Fruit fly (Drosophila melanogaster) whole organism, embryonic: ENCODE measurements around the gene Fibp.

Experiments used
- CG10274 ChIP-seq: fragments of 200-800 bp; sonication (Bioruptor generic); optimal IDR thresholded peaks from 3 replicates; lab custom pipeline; 2017; ENCODE audit warnings: missing biosample characterization, mild to moderate bottlenecking, missing genetic modification characterization
- CG11695 ChIP-seq: fragments of 200-800 bp; sonication (Bioruptor generic); IDR thresholded peaks from 3 replicates; pipeline ENCODE4 v1.3.6; 2022; ENCODE audit warnings: missing biosample characterization, missing genetic modification characterization
- CG13287 ChIP-seq: fragments of 200-800 bp; sonication (Bioruptor generic); IDR thresholded peaks from 2 replicates; pipeline ENCODE4 v1.3.6; 2022; ENCODE audit warnings: missing biosample characterization, missing genetic modification characterization; ENCODE audit not compliant: partially characterized antibody
- CG13775 ChIP-seq: fragments of 200-800 bp; sonication (Bioruptor generic); optimal IDR thresholded peaks from 3 replicates; lab custom pipeline; 2017; ENCODE audit warnings: missing biosample characterization, mild to moderate bottlenecking, missing genetic modification characterization
- CG1602 ChIP-seq: fragments of 200-800 bp; sonication (Bioruptor generic); optimal IDR thresholded peaks from 3 replicates; lab custom pipeline; 2016; ENCODE audit warnings: missing biosample characterization, missing genetic modification characterization
- CG1647 ChIP-seq: fragments of 200-800 bp; sonication (Bioruptor generic); optimal IDR thresholded peaks from 3 replicates; lab custom pipeline; 2016; ENCODE audit warnings: missing biosample characterization, missing genetic modification characterization
- CG2116 ChIP-seq: fragments of 200-800 bp; sonication (Bioruptor generic); optimal IDR thresholded peaks from 3 replicates; lab custom pipeline; 2018; ENCODE audit warnings: missing biosample characterization, mild to moderate bottlenecking, missing genetic modification characterization
- CG2889 ChIP-seq: fragments of 200-800 bp; sonication (Bioruptor generic); IDR thresholded peaks from 3 replicates; pipeline ENCODE4 v1.3.6; 2022; ENCODE audit warnings: missing biosample characterization, missing genetic modification characterization
- CG3281 ChIP-seq: fragments of 200-800 bp; sonication (Bioruptor generic); optimal IDR thresholded peaks from 3 replicates; lab custom pipeline; 2017; ENCODE audit warnings: missing biosample characterization, mild to moderate bottlenecking, missing genetic modification characterization
- CG33213 ChIP-seq: fragments of 200-800 bp; sonication (Bioruptor generic); optimal IDR thresholded peaks from 3 replicates; lab custom pipeline; 2016; ENCODE audit warnings: missing biosample characterization, missing genetic modification characterization
- CG4404 ChIP-seq: fragments of 200-800 bp; sonication (Bioruptor generic); IDR thresholded peaks from 2 replicates; pipeline ENCODE4 v1.3.6; 2022; ENCODE audit warnings: missing biosample characterization, missing genetic modification characterization
- CG4617 ChIP-seq: fragments of 200-800 bp; sonication (Bioruptor generic); optimal IDR thresholded peaks from 3 replicates; lab custom pipeline; 2016; ENCODE audit warnings: missing biosample characterization, missing genetic modification characterization, borderline replicate concordance
- CG6254 ChIP-seq: fragments of 200-800 bp; sonication (Bioruptor generic); optimal IDR thresholded peaks from 3 replicates; lab custom pipeline; 2017; ENCODE audit warnings: mild to moderate bottlenecking, missing biosample characterization, missing genetic modification reagents, missing genetic modification characterization
- CG7987 ChIP-seq: fragments of 200-800 bp; sonication (Bioruptor generic); optimal IDR thresholded peaks from 2 replicates; lab custom pipeline; 2018; ENCODE audit warnings: missing biosample characterization, mild to moderate bottlenecking, missing genetic modification characterization, moderate library complexity
- CG8089 ChIP-seq: fragments of 200-800 bp; sonication (Bioruptor generic); optimal IDR thresholded peaks from 3 replicates; lab custom pipeline; 2016; ENCODE audit warnings: missing biosample characterization, missing genetic modification characterization
- CG9932 ChIP-seq: fragments of 200-800 bp; sonication (Bioruptor generic); IDR thresholded peaks from 2 replicates; pipeline ENCODE4 v1.3.6; 2022; ENCODE audit warnings: missing biosample characterization, missing genetic modification characterization
- Dip3 ChIP-seq: fragments of 200-800 bp; sonication (Bioruptor generic); optimal IDR thresholded peaks from 3 replicates; lab custom pipeline; 2016; ENCODE audit warnings: missing biosample characterization, missing genetic modification characterization
- HHEX ChIP-seq: fragments of 200-800 bp; sonication (Bioruptor generic); optimal IDR thresholded peaks from 3 replicates; lab custom pipeline; 2017; ENCODE audit warnings: missing biosample characterization, mild to moderate bottlenecking, missing genetic modification characterization, missing genetic modification reagents
- HLH3B ChIP-seq: fragments of 200-800 bp; sonication (Bioruptor generic); IDR thresholded peaks from 2 replicates; pipeline ENCODE4 v1.3.6; 2022; ENCODE audit warnings: missing biosample characterization, missing genetic modification characterization
- HLH54F ChIP-seq: fragments of 200-800 bp; sonication (Bioruptor generic); optimal IDR thresholded peaks from 3 replicates; lab custom pipeline; 2016; ENCODE audit warnings: missing biosample characterization, missing genetic modification characterization
- MESR4 ChIP-seq: fragments of 200-800 bp; sonication (Bioruptor generic); optimal IDR thresholded peaks from 2 replicates; lab custom pipeline; 2018; ENCODE audit warnings: missing biosample characterization, mild to moderate bottlenecking, missing genetic modification characterization, moderate library complexity
- Mad ChIP-seq: fragments of 200-800 bp; sonication (Bioruptor generic); optimal IDR thresholded peaks from 2 replicates; lab custom pipeline; 2016; ENCODE audit warnings: missing biosample characterization, missing genetic modification characterization
- NC2α ChIP-seq: fragments of 200-800 bp; sonication (Bioruptor generic); optimal IDR thresholded peaks from 2 replicates; lab custom pipeline; 2016; ENCODE audit warnings: missing biosample characterization, missing genetic modification characterization
- Nf-YB ChIP-seq: fragments of 200-800 bp; sonication (Bioruptor generic); optimal IDR thresholded peaks from 3 replicates; lab custom pipeline; 2019; ENCODE audit warnings: missing biosample characterization, mild to moderate bottlenecking, missing genetic modification characterization, moderate library complexity
- NfI ChIP-seq: fragments of 200-800 bp; sonication (Bioruptor generic); optimal IDR thresholded peaks from 3 replicates; lab custom pipeline; 2018; ENCODE audit warnings: missing biosample characterization, mild to moderate bottlenecking, missing genetic modification characterization, moderate library complexity
- PHDP ChIP-seq: fragments of 200-800 bp; sonication (Bioruptor generic); optimal IDR thresholded peaks from 3 replicates; lab custom pipeline; 2018; ENCODE audit warnings: missing biosample characterization, mild to moderate bottlenecking, missing genetic modification characterization, moderate library complexity
- Side ChIP-seq: fragments of 200-800 bp; sonication (Bioruptor generic); optimal IDR thresholded peaks from 2 replicates; lab custom pipeline; 2016; ENCODE audit warnings: missing biosample characterization, missing genetic modification characterization
- YL-1 ChIP-seq: fragments of 200-800 bp; sonication (Bioruptor generic); optimal IDR thresholded peaks from 3 replicates; lab custom pipeline; 2017; ENCODE audit warnings: missing biosample characterization, mild to moderate bottlenecking, missing genetic modification characterization
- ab ChIP-seq: fragments of 200-800 bp; sonication (Bioruptor generic); optimal IDR thresholded peaks from 2 replicates; lab custom pipeline; 2016; ENCODE audit warnings: missing biosample characterization, missing genetic modification characterization
- cad ChIP-seq: fragments of >200 bp; optimal IDR thresholded peaks from 2 replicates; lab custom pipeline; 2017; ENCODE audit warnings: missing biosample characterization, missing genetic modification characterization
- dmrt99B ChIP-seq: fragments of 200-800 bp; sonication (Bioruptor generic); optimal IDR thresholded peaks from 2 replicates; lab custom pipeline; 2018; ENCODE audit warnings: missing biosample characterization, mild to moderate bottlenecking, missing genetic modification characterization, moderate library complexity
- gro ChIP-seq: fragments of 200-800 bp; sonication (Bioruptor generic); optimal IDR thresholded peaks from 2 replicates; lab custom pipeline; 2016; ENCODE audit warnings: missing biosample characterization, missing genetic modification characterization
- ham ChIP-seq: fragments of 200-800 bp; sonication (Bioruptor generic); IDR thresholded peaks from 2 replicates; pipeline ENCODE4 v1.3.6; 2022; ENCODE audit warnings: missing biosample characterization, missing genetic modification characterization
- her ChIP-seq: fragments of 200-800 bp; sonication (Bioruptor generic); optimal IDR thresholded peaks from 2 replicates; lab custom pipeline; 2016; ENCODE audit warnings: missing biosample characterization, missing genetic modification characterization
- kni ChIP-seq: fragments of 200-800 bp; sonication (Bioruptor generic); optimal IDR thresholded peaks from 3 replicates; lab custom pipeline; 2017; ENCODE audit warnings: mild to moderate bottlenecking, missing biosample characterization, missing genetic modification reagents, missing genetic modification characterization
- lola ChIP-seq, 3 experiments: fragments of >200 bp in 2 of 3; fragments of 200-800 bp in 1 of 3; sonication (Bioruptor generic) in 1 of 3; optimal IDR thresholded peaks; 2 replicates each; lab custom pipeline; 2017 to 2019; ENCODE audit warnings: missing biosample characterization in 3 of 3, missing genetic modification characterization in 3 of 3, mild to moderate bottlenecking in 1 of 3, moderate library complexity in 1 of 3
- pfk ChIP-seq: fragments of 200-800 bp; sonication (Bioruptor generic); optimal IDR thresholded peaks from 2 replicates; lab custom pipeline; 2018; ENCODE audit warnings: missing biosample characterization, mild to moderate bottlenecking, missing genetic modification characterization, moderate library complexity
- psq ChIP-seq: fragments of 200-800 bp; sonication (Bioruptor generic); optimal IDR thresholded peaks from 2 replicates; lab custom pipeline; 2017; ENCODE audit warnings: missing biosample characterization, missing genetic modification characterization
- tna ChIP-seq: fragments of 200-800 bp; sonication (Bioruptor generic); IDR thresholded peaks from 2 replicates; pipeline ENCODE4 v1.3.6; 2022; ENCODE audit warnings: missing biosample characterization, missing genetic modification characterization; ENCODE audit not compliant: partially characterized antibody
- twi ChIP-seq: fragments of 200-800 bp; optimal IDR thresholded peaks from 2 replicates; lab custom pipeline; 2019; ENCODE audit warnings: missing biosample characterization, mild to moderate bottlenecking, missing genetic modification characterization, moderate library complexity
- zfh1 ChIP-seq: fragments of 200-800 bp; sonication (Bioruptor generic); IDR thresholded peaks from 3 replicates; pipeline ENCODE4 v1.3.6; 2022; ENCODE audit warnings: missing biosample characterization, missing genetic modification characterization

The Fibp gene

DNA sequence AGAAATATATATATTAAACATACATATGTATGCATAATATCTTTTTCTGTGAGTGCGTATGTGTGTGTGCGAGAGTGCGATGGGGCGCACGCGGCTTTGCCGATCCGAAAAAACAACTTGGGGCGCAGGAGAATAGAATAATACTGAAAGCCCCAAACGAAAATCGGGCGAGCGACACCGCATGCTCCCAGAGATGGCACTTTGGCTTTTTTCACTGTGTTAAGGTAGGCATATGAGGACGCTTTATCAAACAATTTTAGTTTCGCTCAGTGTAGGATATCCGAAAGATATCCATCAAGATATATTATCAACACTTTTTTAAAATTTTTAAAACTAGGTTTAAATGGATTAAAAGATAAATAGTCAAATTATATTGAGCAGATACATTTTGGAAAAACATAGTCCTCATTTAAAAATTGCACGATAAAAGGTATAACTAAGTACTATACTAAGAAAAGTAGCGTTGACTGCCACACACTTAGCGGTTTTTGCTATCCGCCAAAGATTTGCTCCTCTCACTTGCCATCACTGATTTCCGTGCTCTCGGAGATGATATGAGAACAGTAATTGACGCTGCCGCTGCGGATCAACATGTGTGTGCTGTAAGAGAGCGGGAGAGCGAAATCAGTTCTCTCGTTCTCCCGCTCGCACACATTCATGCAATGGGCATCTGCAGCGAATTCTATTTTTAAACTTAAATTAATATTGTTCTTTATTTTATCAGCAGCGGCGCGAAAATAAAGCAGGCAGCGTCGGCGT, 26.7 kb downstream of the Fibp start (continued):
- TF ChIP-seq CG4404: peak; percentile 31; the same call in 1 of the 2 replicates
- TF ChIP-seq kni: no peak
- TF ChIP-seq PHDP: peak; percentile 52
- TF ChIP-seq CG9932 (GFP tag; lab: Robert Waterston, UW): peak; percentile 71
- TF ChIP-seq CG13287: no peak
- TF ChIP-seq CG13775 (GFP tag; lab: Kevin White, UChicago): peak; percentile 81
- peak; percentile 66 for TF ChIP-seq Mad (GFP tag; lab: Kevin White, UChicago)
- no peak for TF ChIP-seq CG8089
- TF ChIP-seq CG1602 (GFP tag; lab: Kevin White, UChicago): peak; percentile 46
- TF ChIP-seq CG6254: peak; percentile 33
- no peak for TF ChIP-seq YL-1 (GFP tag; lab: Kevin White, UChicago)
- TF ChIP-seq HLH3B: 0 out of 2 replicates have a peak, but pooled peaks have one; percentile 16
- TF ChIP-seq HLH54F: peak; percentile 57
- no peak for TF ChIP-seq gro (GFP tag; lab: Kevin White, UChicago)
- TF ChIP-seq her (GFP tag; lab: Kevin White, UChicago): no peak
- no peak for TF ChIP-seq pfk (GFP tag; lab: Kevin White, UChicago)
- TF ChIP-seq CG10274 (GFP tag; lab: Kevin White, UChicago): peak; percentile 32
- TF ChIP-seq dmrt99B (tag; lab: Kevin White, UChicago): peak; percentile 67
- TF ChIP-seq Dip3 (GFP tag; lab: Kevin White, UChicago): peak; percentile 60
- TF ChIP-seq NfI: peak; percentile 70
- peak; percentile 14 for TF ChIP-seq CG2116
- peak; percentile 41; the same call in 1 of the 3 replicates for TF ChIP-seq CG11695 (GFP tag; lab: Robert Waterston, UW)
- peak; percentile 15 for TF ChIP-seq CG4617 (GFP tag; lab: Kevin White, UChicago)
- peak; percentile 44 for TF ChIP-seq Nf-YB (GFP tag; lab: Kevin White, UChicago)
- TF ChIP-seq CG7987: no peak
- peak; percentile 21; the same call in 1 of the 2 replicates for TF ChIP-seq tna
- no peak for TF ChIP-seq CG2889 (GFP tag; lab: Robert Waterston, UW)
- no peak for TF ChIP-seq MESR4 (GFP tag; lab: Kevin White, UChicago)
- TF ChIP-seq lola (GFP tag; optimal IDR thresholded peaks at IDR 0.05; lab: Kevin White, UChicago): peak in 1 of 3 experiments; percentile 74
- TF ChIP-seq zfh1: peak; percentile 32; the same call in 2 of the 3 replicates
- no peak for TF ChIP-seq ham (GFP tag; lab: Robert Waterston, UW)
- no peak for TF ChIP-seq cad (GFP tag; lab: Kevin White, UChicago)
- peak; percentile 81 for TF ChIP-seq twi
- TF ChIP-seq HHEX (GFP tag; lab: Kevin White, UChicago): peak; percentile 59
- peak; percentile 24 for TF ChIP-seq CG1647 (GFP tag; lab: Kevin White, UChicago)
- peak; percentile 2 for TF ChIP-seq psq
- peak; percentile 15 for TF ChIP-seq ab
- TF ChIP-seq NC2α: peak; percentile 6
- peak; percentile 71 for TF ChIP-seq CG3281 (GFP tag; lab: Kevin White, UChicago)
- peak; percentile 43 for TF ChIP-seq Side (GFP tag; lab: Kevin White, UChicago)
- TF ChIP-seq CG33213 (GFP tag; lab: Kevin White, UChicago): no peak
- TF ChIP-seq, all 482 proteins: peak for 286
